Fruit fly (Drosophila melanogaster): Measurements from ENCODE around the gene kto.

The kto gene

dm6 chr3L:19790929-19791687 is 45.3 kb upstream of the kto start (continued):
- TF ChIP-seq zfh1 (GFP tag; IDR thresholded peaks at IDR 0.05) (peak; percentile 32; the same call in 2 of the 3 replicates), insv (GFP tag; optimal IDR thresholded peaks at IDR 0.05) (peak in 1 of 2 experiments; percentile 45), pho (GFP tag; optimal IDR thresholded peaks at IDR 0.05) (peak; percentile 69), unpg (GFP tag; optimal IDR thresholded peaks at IDR 0.05) (peak; percentile 28), CG10565 (GFP tag; optimal IDR thresholded peaks at IDR 0.05) (no peak), luna (GFP tag; optimal IDR thresholded peaks at IDR 0.05) (no peak), CG11085 (GFP tag; IDR thresholded peaks at IDR 0.05) (no peak), az2 (GFP tag; optimal IDR thresholded peaks at IDR 0.05) (peak; percentile 59), Atf-2 (GFP tag; optimal IDR thresholded peaks at IDR 0.05) (peak; percentile 69), CG14667 (GFP tag; IDR thresholded peaks at IDR 0.05) (no peak), CG6813 (GFP tag; optimal IDR thresholded peaks at IDR 0.05) (no peak), tgo (GFP tag; IDR thresholded peaks at IDR 0.05) (peak; percentile 26; the same call in 1 of the 3 replicates), CG17912 (GFP tag; optimal IDR thresholded peaks at IDR 0.05) (no peak), CG18599 (GFP tag; optimal IDR thresholded peaks at IDR 0.05) (peak; percentile 64), slp2 (GFP tag; optimal IDR thresholded peaks at IDR 0.05) (peak; percentile 38), CG11247 (GFP tag; IDR thresholded peaks at IDR 0.05) (peak; percentile 24; the same call in 1 of the 2 replicates), CG4404 (GFP tag; IDR thresholded peaks at IDR 0.05) (peak; percentile 31; the same call in 1 of the 2 replicates), NC2β (GFP tag; optimal IDR thresholded peaks at IDR 0.05) (peak; percentile 15), HLH4C (GFP tag; IDR thresholded peaks at IDR 0.05; ENCODE audit: partially characterized antibody) (no peak), gro (GFP tag; optimal IDR thresholded peaks at IDR 0.05) (no peak), fu2 (GFP tag; optimal IDR thresholded peaks at IDR 0.05) (peak; percentile 58), trem (tag; optimal IDR thresholded peaks at IDR 0.05) (peak; percentile 28), CG8281 (tag; optimal IDR thresholded peaks at IDR 0.05) (peak; percentile 24), vfl (GFP tag; optimal IDR thresholded peaks at IDR 0.05) (peak; percentile 46), Nf-YB (GFP tag; optimal IDR thresholded peaks at IDR 0.05) (peak; percentile 44), Sox102F (GFP tag; optimal IDR thresholded peaks at IDR 0.05) (peak; percentile 47), ara (GFP tag; IDR thresholded peaks at IDR 0.05) (peak; percentile 42; the same call in 1 of the 2 replicates), Poxn (GFP tag; IDR thresholded peaks at IDR 0.05) (no peak), bowl (GFP tag; IDR thresholded peaks at IDR 0.05) (no peak), CG7357 (GFP tag; IDR thresholded peaks at IDR 0.05) (peak; percentile 51; the same call in 2 of the 3 replicates), CG10979 (tag; optimal IDR thresholded peaks at IDR 0.05) (peak; percentile 69), ac (GFP tag; optimal IDR thresholded peaks at IDR 0.05) (no peak), CG15011 (GFP tag; optimal IDR thresholded peaks at IDR 0.05) (peak; percentile 56), Doc3 (GFP tag; IDR thresholded peaks at IDR 0.05; ENCODE audit: partially characterized antibody) (no peak), sens-2 (GFP tag; IDR thresholded peaks at IDR 0.05) (no peak), CG11456 (GFP tag; IDR thresholded peaks at IDR 0.05) (no peak), B-H2 (GFP tag; optimal IDR thresholded peaks at IDR 0.05) (peak; percentile 31), CG5245 (GFP tag; optimal IDR thresholded peaks at IDR 0.05) (peak; percentile 42), inv (GFP tag; IDR thresholded peaks at IDR 0.05; ENCODE audit: partially characterized antibody) (no peak), Sox100B (GFP tag; optimal IDR thresholded peaks at IDR 0.05) (peak; percentile 76), CG15479 (GFP tag; optimal IDR thresholded peaks at IDR 0.05) (no peak), CG12155 (GFP tag; optimal IDR thresholded peaks at IDR 0.05) (peak; percentile 64), BtbVII (GFP tag; optimal IDR thresholded peaks at IDR 0.05) (no peak), CG17328 (GFP tag; IDR thresholded peaks at IDR 0.05) (peak; percentile 4; the same call in 1 of the 2 replicates), Tbp (GFP tag; optimal IDR thresholded peaks at IDR 0.05) (peak; percentile 78), CG6254 (GFP tag; optimal IDR thresholded peaks at IDR 0.05) (peak; percentile 33), sob (GFP tag; IDR thresholded peaks at IDR 0.05) (peak; percentile 33; the same call in 1 of the 2 replicates), CG8944 (GFP tag; optimal IDR thresholded peaks at IDR 0.05) (peak; percentile 67), dm (GFP tag; optimal IDR thresholded peaks at IDR 0.05) (peak; percentile 69)

All from whole organism, embryonic.